Worm (Caenorhabditis elegans) whole organism, young adult: ENCODE data around the gene myo-5.

Experiments used
- B0261.1 ChIP-seq: sonication (generic microtip); optimal IDR thresholded peaks from 2 replicates; lab custom pipeline; 2016; ENCODE audit warnings: mild to moderate bottlenecking, missing genetic modification characterization, moderate library complexity, missing compliant biosample characterization
- C06A6.2 ChIP-seq: fragments of 200-800 bp; sonication (Bioruptor generic); conservative IDR thresholded peaks from 2 replicates; pipeline ENCODE4 v1.3.6; 2022; ENCODE audit warnings: missing genetic modification characterization, missing compliant biosample characterization
- F55B11.4 ChIP-seq: sonication (generic microtip); optimal IDR thresholded peaks from 2 replicates; lab custom pipeline; 2016; ENCODE audit warnings: missing compliant biosample characterization, missing genetic modification characterization, borderline replicate concordance; ENCODE audit not compliant: insufficient read depth
- F57C9.4 ChIP-seq: sonication (generic microtip); optimal IDR thresholded peaks from 2 replicates; lab custom pipeline; 2017; ENCODE audit warnings: mild to moderate bottlenecking, missing genetic modification characterization, missing compliant biosample characterization
- K12H6.12 ChIP-seq: fragments of 200-800 bp; sonication (Bioruptor generic); optimal IDR thresholded peaks from 2 replicates; lab custom pipeline; 2018; ENCODE audit warnings: mild to moderate bottlenecking, missing genetic modification characterization, missing compliant biosample characterization
- T07F8.4 ChIP-seq: sonication (generic microtip); optimal IDR thresholded peaks from 2 replicates; lab custom pipeline; 2016; ENCODE audit warnings: mild to moderate bottlenecking, missing genetic modification characterization, moderate library complexity, missing compliant biosample characterization
- Y53F4B.3 ChIP-seq: fragments of 200-800 bp; sonication (Bioruptor generic); IDR thresholded peaks from 2 replicates; pipeline ENCODE4 v1.3.6; 2022; ENCODE audit warnings: missing genetic modification reagents, missing genetic modification characterization, missing compliant biosample characterization
- Y56A3A.18 ChIP-seq: fragments of 200-800 bp; sonication (Bioruptor generic); IDR thresholded peaks from 2 replicates; pipeline ENCODE4 v1.3.6; 2022; ENCODE audit warnings: missing genetic modification reagents, missing genetic modification characterization, missing compliant biosample characterization
- Y67H2A.10 ChIP-seq: fragments of 200-800 bp; sonication (Bioruptor generic); conservative IDR thresholded peaks from 2 replicates; pipeline ENCODE4 v1.3.6; 2022; ENCODE audit warnings: missing genetic modification reagents, missing genetic modification characterization, missing compliant biosample characterization
- ZK185.1 ChIP-seq: sonication (generic microtip); optimal IDR thresholded peaks from 2 replicates; lab custom pipeline; 2016; ENCODE audit warnings: mild to moderate bottlenecking, missing genetic modification characterization, missing compliant biosample characterization; ENCODE audit not compliant: poor library complexity, severe bottlenecking
- akir-1 ChIP-seq: fragments of 200-800 bp; sonication (Bioruptor generic); optimal IDR thresholded peaks from 2 replicates; lab custom pipeline; 2018; ENCODE audit warnings: mild to moderate bottlenecking, missing genetic modification characterization, moderate library complexity, missing compliant biosample characterization
- ama-1 ChIP-seq, 3 experiments: fragments of 150-350 bp in 1 of 3; sonication (generic microtip) in 2 of 3; optimal IDR thresholded peaks; 2 replicates each; lab custom pipeline; 2014 to 2018; ENCODE audit warnings: missing biosample characterization in 2 of 3, missing genetic modification characterization in 2 of 3, missing genetic modification reagents in 2 of 3
- attf-3 ChIP-seq: fragments of 200-800 bp; sonication (Bioruptor generic); conservative IDR thresholded peaks from 2 replicates; pipeline ENCODE4 v1.3.6; 2022; ENCODE audit warnings: missing genetic modification reagents, missing genetic modification characterization, missing compliant biosample characterization
- attf-6 ChIP-seq: fragments of 200-800 bp; sonication (Bioruptor generic); IDR thresholded peaks from 2 replicates; pipeline ENCODE4 v1.3.6; 2022; ENCODE audit warnings: missing genetic modification reagents, missing genetic modification characterization, missing compliant biosample characterization
- cebp-2 ChIP-seq: fragments of 200-800 bp; sonication (Bioruptor generic); IDR thresholded peaks from 2 replicates; pipeline ENCODE4 v1.3.6; 2022; ENCODE audit warnings: missing genetic modification characterization, missing compliant biosample characterization
- ceh-100 ChIP-seq: fragments of 200-800 bp; sonication (Bioruptor generic); IDR thresholded peaks from 2 replicates; pipeline ENCODE4 v1.3.6; 2022; ENCODE audit warnings: missing genetic modification reagents, missing genetic modification characterization, missing compliant biosample characterization
- ceh-91 ChIP-seq: fragments of 200-800 bp; sonication (Bioruptor generic); IDR thresholded peaks from 2 replicates; pipeline ENCODE4 v1.3.6; 2022; ENCODE audit warnings: missing genetic modification reagents, missing genetic modification characterization, missing compliant biosample characterization
- dpff-1 ChIP-seq: sonication (generic microtip); optimal IDR thresholded peaks from 2 replicates; lab custom pipeline; 2017; ENCODE audit warnings: mild to moderate bottlenecking, missing genetic modification characterization, missing compliant biosample characterization
- egl-18 ChIP-seq: fragments of 200-800 bp; sonication (Bioruptor generic); IDR thresholded peaks from 2 replicates; pipeline ENCODE4 v1.3.6; 2022; ENCODE audit warnings: missing genetic modification reagents, missing genetic modification characterization, missing compliant biosample characterization
- ets-4 ChIP-seq: fragments of 200-800 bp; sonication (Bioruptor generic); optimal IDR thresholded peaks from 2 replicates; lab custom pipeline; 2018; ENCODE audit warnings: mild to moderate bottlenecking, missing genetic modification characterization, missing compliant biosample characterization
- him-1 ChIP-seq: sonication (generic microtip); optimal IDR thresholded peaks from 2 replicates; lab custom pipeline; 2016; ENCODE audit warnings: missing genotype, missing genetic modification reagents, missing genetic modification characterization, missing compliant biosample characterization
- let-526 ChIP-seq: fragments of 200-800 bp; sonication (Bioruptor generic); IDR thresholded peaks from 2 replicates; pipeline ENCODE4 v1.3.6; 2022; ENCODE audit warnings: missing genetic modification reagents, missing genetic modification characterization, missing compliant biosample characterization
- lsy-27 ChIP-seq: sonication (generic microtip); optimal IDR thresholded peaks from 2 replicates; lab custom pipeline; 2017; ENCODE audit warnings: missing genetic modification characterization, mild to moderate bottlenecking, missing compliant biosample characterization, antibody characterized with exemption, missing genotype, borderline replicate concordance; ENCODE audit not compliant: insufficient read depth
- madf-8 ChIP-seq: fragments of 200-800 bp; sonication (Bioruptor generic); conservative IDR thresholded peaks from 2 replicates; pipeline ENCODE4 v1.3.6; 2022; ENCODE audit warnings: missing genetic modification reagents, missing genetic modification characterization, missing compliant biosample characterization
- nfyb-1 ChIP-seq: fragments of 200-800 bp; sonication (Bioruptor generic); IDR thresholded peaks from 2 replicates; pipeline ENCODE4 v1.3.6; 2022; ENCODE audit warnings: missing genetic modification reagents, missing genetic modification characterization, missing compliant biosample characterization
- nhr-179 ChIP-seq: sonication (generic microtip); optimal IDR thresholded peaks from 2 replicates; lab custom pipeline; 2016; ENCODE audit warnings: mild to moderate bottlenecking, missing genetic modification characterization, missing compliant biosample characterization
- nhr-27 ChIP-seq: fragments of 200-800 bp; sonication (Bioruptor generic); optimal IDR thresholded peaks from 2 replicates; lab custom pipeline; 2018; ENCODE audit warnings: mild to moderate bottlenecking, missing genetic modification characterization, moderate library complexity, missing compliant biosample characterization
- nhr-80 ChIP-seq: sonication (generic microtip); optimal IDR thresholded peaks from 2 replicates; lab custom pipeline; 2016; ENCODE audit warnings: missing genetic modification characterization, missing compliant biosample characterization
- nhr-90 ChIP-seq: sonication (generic microtip); optimal IDR thresholded peaks from 2 replicates; lab custom pipeline; 2016; ENCODE audit warnings: missing genotype, mild to moderate bottlenecking, missing genetic modification characterization, missing compliant biosample characterization
- pha-4 ChIP-seq: fragments of 150-350 bp; sonication (generic microtip); optimal IDR thresholded peaks from 2 replicates; lab custom pipeline; 2014; ENCODE audit warnings: missing biosample characterization, missing genetic modification reagents, missing genetic modification characterization
- repo-1 ChIP-seq: sonication (generic microtip); optimal IDR thresholded peaks from 2 replicates; lab custom pipeline; 2017; ENCODE audit warnings: mild to moderate bottlenecking, missing genetic modification characterization, missing compliant biosample characterization
- snpc-1.3 ChIP-seq: sonication (generic microtip); optimal IDR thresholded peaks from 2 replicates; lab custom pipeline; 2017; ENCODE audit warnings: missing genetic modification characterization, mild to moderate bottlenecking, missing compliant biosample characterization, antibody characterized with exemption, moderate library complexity, missing genotype, missing genetic modification reagents; ENCODE audit not compliant: insufficient read depth
- snpc-4 ChIP-seq, 5 experiments: fragments of 150-350 bp in 1 of 5; sonication (generic microtip) in 4 of 5; optimal IDR thresholded peaks; 2 replicates each; lab custom pipeline; 2014 to 2018; ENCODE audit warnings: missing genetic modification characterization in 5 of 5, missing biosample characterization in 3 of 5, antibody characterized with exemption in 2 of 5, mild to moderate bottlenecking in 2 of 5, missing compliant biosample characterization in 2 of 5, missing genotype in 2 of 5, moderate library complexity in 2 of 5, missing genetic modification reagents in 1 of 5
- ztf-22 ChIP-seq: fragments of 200-800 bp; sonication (Bioruptor generic); optimal IDR thresholded peaks from 2 replicates; lab custom pipeline; 2018; ENCODE audit warnings: mild to moderate bottlenecking, missing genetic modification characterization, moderate library complexity, missing compliant biosample characterization
- ztf-25 ChIP-seq: fragments of 200-800 bp; sonication (Bioruptor generic); IDR thresholded peaks from 2 replicates; pipeline ENCODE4 v1.3.6; 2022; ENCODE audit warnings: missing genetic modification reagents, missing genetic modification characterization, missing compliant biosample characterization
- ztf-3 ChIP-seq: fragments of 200-800 bp; sonication (Bioruptor generic); optimal IDR thresholded peaks from 2 replicates; lab custom pipeline; 2018; ENCODE audit warnings: mild to moderate bottlenecking, missing genetic modification characterization, missing compliant biosample characterization

Gene myo-5

DNA sequence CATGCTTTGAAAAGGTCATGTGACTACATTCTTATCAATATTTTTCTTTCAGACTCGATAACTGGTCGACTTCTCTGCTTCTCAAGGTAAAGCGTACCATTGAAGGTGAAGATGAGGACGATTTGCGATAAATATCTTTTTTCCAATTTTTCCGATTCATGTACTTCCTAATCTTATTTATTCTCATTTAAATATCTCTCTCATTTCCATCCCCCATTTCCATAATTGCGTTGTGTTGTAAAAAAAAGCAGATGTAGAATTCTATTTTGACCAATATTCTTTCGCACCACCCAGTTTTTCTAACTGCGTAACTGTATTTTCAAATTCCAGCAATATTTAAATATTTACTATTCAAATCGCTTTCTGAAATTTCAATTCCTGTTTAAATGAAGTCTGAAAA, 24.2 kb downstream of the myo-5 start, which contains the start of gene D1014.4:
Gene D1014.4, plus strand, starts transcription at position 301 of the 400 bp plus-strand sequence.
- TF ChIP-seq ceh-91 (GFP tag; lab: Robert Waterston, UW) (no peak), nhr-80 (tag; lab: Kevin White, UChicago) (peak; percentile 14)

DNA sequence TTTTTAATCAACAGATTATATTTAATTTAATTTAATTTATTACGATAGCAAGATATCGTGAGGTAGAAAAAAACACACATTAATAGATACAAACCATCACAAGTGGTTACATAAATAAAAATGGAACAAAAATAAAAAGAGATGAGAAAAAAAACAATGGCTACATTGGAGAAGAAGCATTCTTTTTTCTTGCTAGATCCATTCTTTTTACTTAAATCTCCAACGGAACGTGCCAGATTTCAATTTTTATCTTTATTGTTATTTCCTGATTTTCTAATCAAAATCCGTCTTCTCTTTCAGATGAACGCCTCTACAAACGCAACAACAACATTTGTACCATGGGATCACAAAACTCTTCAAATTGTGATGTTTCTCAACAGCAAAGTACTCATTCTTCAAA, 34.8 kb downstream of the myo-5 start, which contains the start of gene D1014.2:
Gene D1014.2, plus strand, starts transcription at position 301 of the 400 bp plus-strand sequence.
- TF ChIP-seq snpc-1.3 (tag; lab: Kevin White, UChicago) (no peak), madf-8 (GFP tag; lab: Robert Waterston, UW) (no peak), Y53F4B.3 (GFP tag; lab: Robert Waterston, UW) (no peak), ets-4 (GFP tag; lab: Kevin White, UChicago) (no peak), let-526 (GFP tag; lab: Robert Waterston, UW) (no peak), ZK185.1 (tag; lab: Kevin White, UChicago) (no peak), pha-4 (no peak), ama-1 (optimal IDR thresholded peaks at IDR 0.05; lab: Kevin White, UChicago) (no peak), ama-1 (GFP tag; optimal IDR thresholded peaks at IDR 0.05; lab: Kevin White, UChicago) (no peak), ztf-22 (GFP tag; lab: Kevin White, UChicago) (no peak), nfyb-1 (GFP tag; lab: Robert Waterston, UW) (no peak), nhr-90 (tag; lab: Kevin White, UChicago) (no peak), attf-6 (no peak), Y67H2A.10 (no peak), snpc-4 (GFP tag; optimal IDR thresholded peaks at IDR 0.05; lab: Kevin White, UChicago) (no peak), snpc-4 (tag; optimal IDR thresholded peaks at IDR 0.05; lab: Kevin White, UChicago) (no peak), attf-3 (GFP tag; lab: Robert Waterston, UW) (no peak), cebp-2 (no peak)
- TF ChIP-seq, all 124 proteins: peak for 0

DNA sequence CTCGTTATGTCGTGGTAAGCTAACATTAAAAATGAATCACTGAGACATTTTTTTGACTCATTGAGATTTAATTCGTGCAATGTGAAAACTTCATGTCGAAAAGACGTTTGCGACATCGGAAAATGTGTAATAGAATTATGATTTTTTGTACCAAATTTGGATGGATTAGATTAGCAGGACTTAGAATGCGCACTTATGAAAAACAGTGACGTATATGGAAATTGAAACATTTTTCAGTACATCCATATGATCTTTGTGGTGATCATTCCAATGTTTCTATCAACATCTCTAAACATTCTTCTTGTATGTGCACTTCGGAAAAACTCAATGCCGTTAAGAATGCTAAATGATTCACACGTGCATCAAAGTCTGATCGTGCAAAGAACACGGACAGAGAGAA, 35.7 kb downstream of the myo-5 start:
- TF ChIP-seq nhr-179 (tag; lab: Kevin White, UChicago) (no peak), B0261.1 (no peak), nfyb-1 (GFP tag; lab: Robert Waterston, UW) (no peak), repo-1 (tag; lab: Kevin White, UChicago) (no peak), F55B11.4 (tag; lab: Kevin White, UChicago) (no peak), dpff-1 (tag; lab: Kevin White, UChicago) (no peak), ztf-25 (GFP tag; lab: Robert Waterston, UW) (no peak), nhr-27 (tag; lab: Kevin White, UChicago) (no peak), K12H6.12 (no peak), F57C9.4 (no peak), akir-1 (no peak), him-1 (tag; lab: Kevin White, UChicago) (no peak)

DNA sequence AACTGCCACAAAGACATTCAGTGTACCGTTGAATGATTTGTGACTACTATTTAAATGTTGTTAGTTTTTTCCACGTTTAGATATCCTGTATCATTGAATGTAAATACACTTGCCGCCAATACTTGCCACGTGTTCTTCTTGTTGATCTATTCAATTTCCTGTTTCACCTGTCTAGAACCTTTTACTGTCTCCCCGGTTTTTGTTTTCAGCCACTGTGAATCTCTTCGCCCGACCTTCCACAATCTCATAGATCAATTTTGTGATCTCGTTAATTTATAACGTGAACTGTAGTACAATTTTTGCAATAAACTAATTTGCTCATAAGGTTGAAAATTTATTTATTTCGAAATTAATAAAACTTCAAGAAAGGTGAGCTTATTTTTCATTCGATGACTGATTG, 36.6 kb downstream of the myo-5 start, which contains the start of gene D1014.13:
Gene D1014.13, plus strand, starts transcription at position 301 of the 400 bp plus-strand sequence.
- no peak for TF ChIP-seq egl-18 (GFP tag; lab: Robert Waterston, UW)
- no peak for TF ChIP-seq C06A6.2 (GFP tag; lab: Robert Waterston, UW)
- TF ChIP-seq ceh-100, result no peak
- TF ChIP-seq ztf-3 (GFP tag; lab: Kevin White, UChicago), result no peak
- TF ChIP-seq ets-4 (GFP tag; lab: Kevin White, UChicago), result no peak
- TF ChIP-seq T07F8.4 (tag; lab: Kevin White, UChicago), result no peak
- TF ChIP-seq lsy-27 (tag; lab: Kevin White, UChicago), result no peak
- TF ChIP-seq Y56A3A.18, result no peak
